Fruit fly (Drosophila melanogaster) whole organism, adult: ENCODE measurements around the gene Mhcl.

Experiments
- CG11617 ChIP-seq: fragments of 200-800 bp; sonication (Bioruptor generic); optimal IDR thresholded peaks from 2 replicates; lab custom pipeline; 2017; ENCODE audit warnings: mild to moderate bottlenecking, missing biosample characterization, missing genetic modification reagents, missing genetic modification characterization
- CG12768 ChIP-seq: fragments of 200-800 bp; sonication (Bioruptor generic); optimal IDR thresholded peaks from 2 replicates; lab custom pipeline; 2017; ENCODE audit warnings: missing biosample characterization, missing genetic modification characterization, mild to moderate bottlenecking, moderate library complexity, missing genetic modification reagents
- CG14711 ChIP-seq: fragments of 200-800 bp; sonication (Bioruptor generic); optimal IDR thresholded peaks from 2 replicates; lab custom pipeline; 2018; ENCODE audit warnings: missing biosample characterization, mild to moderate bottlenecking, missing genetic modification characterization, moderate library complexity
- CG33017 ChIP-seq: fragments of 200-800 bp; sonication (Bioruptor generic); optimal IDR thresholded peaks from 2 replicates; lab custom pipeline; 2018; ENCODE audit warnings: missing biosample characterization, mild to moderate bottlenecking, missing genetic modification characterization, moderate library complexity
- CG5204 ChIP-seq: fragments of 200-800 bp; sonication (Bioruptor generic); optimal IDR thresholded peaks from 2 replicates; lab custom pipeline; 2016; ENCODE audit warnings: missing biosample characterization, missing genetic modification characterization
- CG7045 ChIP-seq: fragments of 200-800 bp; sonication (Bioruptor generic); optimal IDR thresholded peaks from 2 replicates; lab custom pipeline; 2017; ENCODE audit warnings: missing biosample characterization, mild to moderate bottlenecking, missing genetic modification characterization
- CG7101 ChIP-seq: fragments of 200-800 bp; sonication (Bioruptor generic); optimal IDR thresholded peaks from 2 replicates; lab custom pipeline; 2018; ENCODE audit warnings: missing biosample characterization, mild to moderate bottlenecking, missing genetic modification characterization, moderate library complexity
- Crg-1 ChIP-seq: fragments of 200-800 bp; sonication (Bioruptor generic); optimal IDR thresholded peaks from 2 replicates; lab custom pipeline; 2016; ENCODE audit warnings: missing biosample characterization, missing genetic modification characterization
- Mnt ChIP-seq: fragments of 200-800 bp; sonication (Bioruptor generic); optimal IDR thresholded peaks from 2 replicates; lab custom pipeline; 2016; ENCODE audit warnings: missing biosample characterization, mild to moderate bottlenecking, missing genetic modification characterization
- bab1 ChIP-seq: fragments of 200-800 bp; sonication (Bioruptor generic); optimal IDR thresholded peaks from 3 replicates; lab custom pipeline; 2019; ENCODE audit warnings: missing biosample characterization, mild to moderate bottlenecking, missing genetic modification characterization, moderate library complexity
- cic ChIP-seq: fragments of 200-800 bp; sonication (Bioruptor generic); optimal IDR thresholded peaks from 2 replicates; lab custom pipeline; 2017; ENCODE audit warnings: missing biosample characterization, mild to moderate bottlenecking, missing genetic modification characterization, moderate library complexity
- kay ChIP-seq: fragments of 200-800 bp; sonication (Bioruptor generic); peaks from one replicate; lab custom pipeline; 2016; ENCODE audit warnings: missing biosample characterization, missing genetic modification characterization, borderline replicate concordance
- pad ChIP-seq: fragments of 200-800 bp; sonication (Bioruptor generic); optimal IDR thresholded peaks from 3 replicates; lab custom pipeline; 2017; ENCODE audit warnings: missing biosample characterization, missing genetic modification characterization, mild to moderate bottlenecking, moderate library complexity, missing genetic modification reagents
- toe ChIP-seq: fragments of 200-800 bp; sonication (Bioruptor generic); optimal IDR thresholded peaks from 2 replicates; lab custom pipeline; 2016; ENCODE audit warnings: missing biosample characterization, missing genetic modification characterization

- TF ChIP-seq toe (GFP tag; lab: Kevin White, UChicago) (no peak), CG7045 (GFP tag; lab: Kevin White, UChicago) (no peak), Mnt (GFP tag; lab: Kevin White, UChicago) (no peak), CG12768 (no peak), CG7101 (no peak), Crg-1 (GFP tag; lab: Kevin White, UChicago) (no peak), bab1 (no peak), cic (no peak), pad (GFP tag; lab: Kevin White, UChicago) (no peak), CG11617 (GFP tag; lab: Kevin White, UChicago) (no peak), CG33017 (no peak), kay (no peak), CG14711 (tag; lab: Kevin White, UChicago) (no peak), CG5204 (GFP tag; lab: Kevin White, UChicago) (no peak)
Observed at dm6 chr3R:16072581-16072908, 26.0 kb downstream of the Mhcl start.
